Worm (Caenorhabditis elegans) whole organism, L1 larva: ENCODE results near the gene snf-9.

Experiments
- C04F5.9 ChIP-seq: sonication (generic microtip); optimal IDR thresholded peaks from 2 replicates; lab custom pipeline; 2016; ENCODE audit warnings: missing genetic modification characterization, missing compliant biosample characterization
- ceh-8 ChIP-seq: fragments of 200-800 bp; sonication (Bioruptor generic); optimal IDR thresholded peaks from 2 replicates; lab custom pipeline; 2018; ENCODE audit warnings: mild to moderate bottlenecking, missing genetic modification characterization, moderate library complexity, missing compliant biosample characterization
- fkh-4 ChIP-seq: sonication (generic microtip); optimal IDR thresholded peaks from 2 replicates; lab custom pipeline; 2016; ENCODE audit warnings: missing compliant biosample characterization, missing genetic modification characterization, borderline replicate concordance
- lin-13 ChIP-seq: fragments of 150-350 bp; optimal IDR thresholded peaks from 2 replicates; lab custom pipeline; 2014; ENCODE audit warnings: missing biosample characterization, missing genetic modification reagents, missing genetic modification characterization
- lir-3 ChIP-seq: sonication (generic microtip); optimal IDR thresholded peaks from 2 replicates; lab custom pipeline; 2016; ENCODE audit warnings: mild to moderate bottlenecking, missing genetic modification characterization, moderate library complexity, missing compliant biosample characterization; ENCODE audit not compliant: poor library complexity
- nhr-11 ChIP-seq: fragments of 150-350 bp; optimal IDR thresholded peaks from 2 replicates; lab custom pipeline; 2014; ENCODE audit warnings: missing biosample characterization, missing genetic modification characterization
- nhr-77 ChIP-seq: fragments of 150-350 bp; optimal IDR thresholded peaks from 2 replicates; lab custom pipeline; 2014; ENCODE audit warnings: missing biosample characterization, missing genetic modification characterization
- snpc-4 ChIP-seq: fragments of 150-350 bp; optimal IDR thresholded peaks from 2 replicates; lab custom pipeline; 2014; ENCODE audit warnings: missing biosample characterization, missing genetic modification characterization
- swsn-7 ChIP-seq: sonication (generic microtip); optimal IDR thresholded peaks from 2 replicates; lab custom pipeline; 2016; ENCODE audit warnings: missing genetic modification characterization, missing compliant biosample characterization
- unc-62 ChIP-seq: fragments of 150-350 bp; optimal IDR thresholded peaks from 2 replicates; lab custom pipeline; 2014; ENCODE audit warnings: missing biosample characterization, missing genetic modification reagents, missing genetic modification characterization
- xbp-1 ChIP-seq: sonication (generic microtip); optimal IDR thresholded peaks from 2 replicates; lab custom pipeline; 2016; ENCODE audit warnings: missing genetic modification characterization, missing compliant biosample characterization
- zag-1 ChIP-seq: fragments of 150-350 bp; optimal IDR thresholded peaks from 2 replicates; lab custom pipeline; 2014; ENCODE audit warnings: missing biosample characterization, missing genetic modification characterization
- ztf-11 ChIP-seq, 2 experiments: sonication (generic microtip); optimal IDR thresholded peaks; 2 replicates each; lab custom pipeline; 2016 to 2017; ENCODE audit warnings: missing genetic modification characterization in 2 of 2, missing biosample characterization in 1 of 2, missing compliant biosample characterization in 1 of 2

DNA sequence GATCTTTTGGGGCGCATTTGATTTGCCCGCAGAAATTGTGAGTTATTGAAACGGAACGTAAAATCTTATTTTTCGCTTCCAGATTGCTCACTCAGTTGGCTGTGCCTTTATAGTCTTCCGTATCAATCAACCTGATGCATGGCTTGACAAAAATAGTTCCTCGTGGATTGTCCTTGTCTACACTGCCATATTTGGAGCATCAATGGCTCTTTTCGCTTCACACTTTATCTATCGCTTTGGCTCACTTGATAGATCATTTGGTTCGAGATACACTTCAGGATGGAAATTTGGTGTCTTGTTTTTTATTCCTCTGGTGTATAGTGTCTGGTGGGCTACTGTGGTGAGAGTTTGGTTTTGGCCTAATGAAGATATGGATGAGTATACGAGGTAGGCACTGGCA, 46.2 kb upstream of the snf-9 start:
- no peak for TF ChIP-seq snpc-4 (tag; lab: Kevin White, UChicago)
- no peak for TF ChIP-seq lir-3 (tag; lab: Kevin White, UChicago)
- TF ChIP-seq unc-62 (GFP tag; lab: Kevin White, UChicago): no peak
- TF ChIP-seq xbp-1: no peak
- TF ChIP-seq nhr-11: no peak
- no peak for TF ChIP-seq fkh-4 (tag; lab: Kevin White, UChicago)
- no peak for TF ChIP-seq nhr-77 (tag; lab: Kevin White, UChicago)
- TF ChIP-seq C04F5.9 (tag; lab: Kevin White, UChicago): no peak
- no peak for TF ChIP-seq ceh-8 (GFP tag; lab: Kevin White, UChicago)
- no peak for TF ChIP-seq zag-1 (tag; lab: Kevin White, UChicago)
- no peak for TF ChIP-seq ztf-11 (tag; optimal IDR thresholded peaks at IDR 0.05; lab: Kevin White, UChicago)
- TF ChIP-seq swsn-7: no peak
- TF ChIP-seq lin-13 (GFP tag; lab: Kevin White, UChicago): no peak
